Worm (Caenorhabditis elegans) whole organism, L4 larva: ENCODE data around the gene fbxc-27.

Experiments
- F26F4.8 ChIP-seq: fragments of 200-800 bp; sonication (Bioruptor generic); conservative IDR thresholded peaks from 2 replicates; pipeline ENCODE4 v1.3.6; 2022; ENCODE audit warnings: missing genetic modification characterization, missing compliant biosample characterization
- F49E8.2 ChIP-seq: sonication (generic microtip); optimal IDR thresholded peaks from 2 replicates; lab custom pipeline; 2016; ENCODE audit warnings: missing compliant biosample characterization, mild to moderate bottlenecking, missing genetic modification characterization, borderline replicate concordance
- Y75B8A.6 ChIP-seq: fragments of 200-800 bp; sonication (Bioruptor generic); IDR thresholded peaks from 2 replicates; pipeline ENCODE4 v1.3.6; 2022; ENCODE audit warnings: missing genetic modification reagents, missing genetic modification characterization, missing compliant biosample characterization
- ZK337.2 ChIP-seq: fragments of 200-800 bp; sonication (Bioruptor generic); IDR thresholded peaks from 2 replicates; pipeline ENCODE4 v1.3.6; 2022; ENCODE audit warnings: missing genetic modification reagents, missing genetic modification characterization, missing compliant biosample characterization
- aly-2 ChIP-seq: sonication (generic microtip); optimal IDR thresholded peaks from 2 replicates; lab custom pipeline; 2018; ENCODE audit warnings: missing biosample characterization, missing genetic modification characterization
- arid-1 ChIP-seq: fragments of 200-800 bp; sonication (Bioruptor generic); conservative IDR thresholded peaks from 2 replicates; pipeline ENCODE4 v1.3.6; 2022; ENCODE audit warnings: missing genetic modification reagents, missing genetic modification characterization, missing compliant biosample characterization
- ceh-62 ChIP-seq: sonication (generic microtip); optimal IDR thresholded peaks from 2 replicates; lab custom pipeline; 2017; ENCODE audit warnings: missing biosample characterization, missing genetic modification characterization
- daf-12 ChIP-seq: fragments of 150-350 bp; optimal IDR thresholded peaks from 2 replicates; lab custom pipeline; 2014; ENCODE audit warnings: missing biosample characterization, missing genetic modification reagents, missing genetic modification characterization
- daf-16 ChIP-seq, 3 experiments: sonication (generic microtip); optimal IDR thresholded peaks; 2 replicates each; lab custom pipeline; 2016 to 2017; ENCODE audit warnings: missing genetic modification characterization in 3 of 3, missing genetic modification reagents in 3 of 3, mild to moderate bottlenecking in 2 of 3, missing compliant biosample characterization in 2 of 3, missing biosample characterization in 1 of 3, moderate library complexity in 1 of 3
- dmd-6 ChIP-seq: fragments of 200-800 bp; sonication (Bioruptor generic); IDR thresholded peaks from 2 replicates; pipeline ENCODE4 v1.3.6; 2022; ENCODE audit warnings: missing genetic modification reagents, missing genetic modification characterization, missing compliant biosample characterization
- dpl-1 ChIP-seq: fragments of 150-350 bp; optimal IDR thresholded peaks from 2 replicates; lab custom pipeline; 2014; ENCODE audit warnings: missing biosample characterization, missing genetic modification reagents, missing genetic modification characterization
- dve-1 ChIP-seq: sonication (generic microtip); optimal IDR thresholded peaks from 2 replicates; lab custom pipeline; 2017; ENCODE audit warnings: antibody characterized with exemption, mild to moderate bottlenecking, missing genetic modification characterization, missing compliant biosample characterization; ENCODE audit not compliant: insufficient read depth
- egl-27 ChIP-seq: sonication (generic microtip); optimal IDR thresholded peaks from 3 replicates; lab custom pipeline; 2017; ENCODE audit warnings: missing biosample characterization, missing genetic modification reagents, missing genetic modification characterization
- fkh-10 ChIP-seq: fragments of 150-350 bp; optimal IDR thresholded peaks from 2 replicates; lab custom pipeline; 2014; ENCODE audit warnings: missing biosample characterization, missing genetic modification reagents, missing genetic modification characterization
- hlh-11 ChIP-seq: fragments of 200-800 bp; sonication (Bioruptor generic); optimal IDR thresholded peaks from 2 replicates; lab custom pipeline; 2018; ENCODE audit warnings: mild to moderate bottlenecking, missing genetic modification characterization, missing compliant biosample characterization
- lin-1 ChIP-seq: fragments of 200-800 bp; sonication (Bioruptor generic); IDR thresholded peaks from 2 replicates; pipeline ENCODE4 v1.3.6; 2022; ENCODE audit warnings: missing genetic modification reagents, missing genetic modification characterization, missing compliant biosample characterization
- lin-38 ChIP-seq: fragments of 200-800 bp; sonication (Bioruptor generic); IDR thresholded peaks from 2 replicates; pipeline ENCODE4 v1.3.6; 2022; ENCODE audit warnings: missing genetic modification reagents, missing genetic modification characterization, missing compliant biosample characterization
- lin-39 ChIP-seq: fragments of 150-350 bp; optimal IDR thresholded peaks from 2 replicates; lab custom pipeline; 2014; ENCODE audit warnings: missing biosample characterization, missing genetic modification reagents, missing genetic modification characterization
- mdt-29 ChIP-seq: fragments of 200-800 bp; sonication (Bioruptor generic); IDR thresholded peaks from 2 replicates; pipeline ENCODE4 v1.3.6; 2022; ENCODE audit warnings: missing genetic modification reagents, missing genetic modification characterization, missing compliant biosample characterization
- nhr-10 ChIP-seq: fragments of 150-350 bp; optimal IDR thresholded peaks from 2 replicates; lab custom pipeline; 2014; ENCODE audit warnings: missing biosample characterization, missing genetic modification characterization
- nhr-11 ChIP-seq: fragments of 150-350 bp; optimal IDR thresholded peaks from 2 replicates; lab custom pipeline; 2014; ENCODE audit warnings: missing biosample characterization, missing genetic modification characterization
- nhr-111 ChIP-seq: fragments of 200-800 bp; sonication (Bioruptor generic); optimal IDR thresholded peaks from 2 replicates; lab custom pipeline; 2018; ENCODE audit warnings: mild to moderate bottlenecking, missing genetic modification characterization, missing compliant biosample characterization
- nhr-28 ChIP-seq: fragments of 150-350 bp; optimal IDR thresholded peaks from 2 replicates; lab custom pipeline; 2014; ENCODE audit warnings: missing biosample characterization, missing genetic modification characterization
- nhr-48 ChIP-seq: sonication (generic microtip); optimal IDR thresholded peaks from 2 replicates; lab custom pipeline; 2016; ENCODE audit warnings: mild to moderate bottlenecking, missing genetic modification characterization, missing compliant biosample characterization
- nhr-76 ChIP-seq: fragments of 150-350 bp; optimal IDR thresholded peaks from 2 replicates; lab custom pipeline; 2014; ENCODE audit warnings: missing biosample characterization, missing genetic modification characterization
- nhr-77 ChIP-seq: fragments of 150-350 bp; optimal IDR thresholded peaks from 2 replicates; lab custom pipeline; 2014; ENCODE audit warnings: missing biosample characterization, missing genetic modification characterization
- pqm-1 ChIP-seq: sonication (generic microtip); optimal IDR thresholded peaks from 2 replicates; lab custom pipeline; 2017; ENCODE audit warnings: missing biosample characterization, missing genetic modification characterization
- sdz-12 ChIP-seq: fragments of 200-800 bp; sonication (Bioruptor generic); optimal IDR thresholded peaks from 2 replicates; lab custom pipeline; 2018; ENCODE audit warnings: mild to moderate bottlenecking, missing genetic modification characterization, missing compliant biosample characterization
- set-16 ChIP-seq: fragments of 200-800 bp; sonication (Bioruptor generic); IDR thresholded peaks from 2 replicates; pipeline ENCODE4 v1.3.6; 2022; ENCODE audit warnings: missing genetic modification reagents, missing genetic modification characterization, missing compliant biosample characterization
- spr-3 ChIP-seq: fragments of 200-800 bp; sonication (Bioruptor generic); optimal IDR thresholded peaks from 2 replicates; lab custom pipeline; 2018; ENCODE audit warnings: mild to moderate bottlenecking, missing genetic modification characterization, missing compliant biosample characterization
- tag-97 ChIP-seq: fragments of 200-800 bp; sonication (Bioruptor generic); IDR thresholded peaks from 2 replicates; pipeline ENCODE4 v1.3.6; 2022; ENCODE audit warnings: missing genetic modification characterization, missing compliant biosample characterization
- unc-130 ChIP-seq: sonication (generic microtip); optimal IDR thresholded peaks from 2 replicates; lab custom pipeline; 2016; ENCODE audit warnings: missing genetic modification reagents, missing genetic modification characterization, missing compliant biosample characterization
- zfp-3 ChIP-seq: fragments of 200-800 bp; sonication (Bioruptor generic); conservative IDR thresholded peaks from 2 replicates; pipeline ENCODE4 v1.3.6; 2022; ENCODE audit warnings: missing genetic modification reagents, missing genetic modification characterization, missing compliant biosample characterization
- ztf-11 ChIP-seq: fragments of 150-350 bp; optimal IDR thresholded peaks from 2 replicates; lab custom pipeline; 2014; ENCODE audit warnings: missing biosample characterization, missing genetic modification characterization
- ztf-7 ChIP-seq: fragments of 150-350 bp; optimal IDR thresholded peaks from 2 replicates; lab custom pipeline; 2014; ENCODE audit warnings: missing biosample characterization, missing genetic modification characterization

Gene fbxc-27

ce11 chrII:884204-884603 is 25.4 kb upstream of the fbxc-27 start (continued):
- peak; percentile 13 for TF ChIP-seq nhr-28 (tag; lab: Kevin White, UChicago)
- TF ChIP-seq sdz-12: no peak
- no peak for TF ChIP-seq spr-3 (GFP tag; lab: Kevin White, UChicago)
- no peak for TF ChIP-seq ztf-7

ce11 chrII:888024-888423 is 21.5 kb upstream of the fbxc-27 start, which contains the start of gene T07D3.4:
Gene T07D3.4 (plus strand): TSS chrII:888309.
- TF ChIP-seq daf-16 (GFP tag; optimal IDR thresholded peaks at IDR 0.05; lab: Kevin White, UChicago): no peak
- peak; percentile 90 for TF ChIP-seq daf-16 (tag; optimal IDR thresholded peaks at IDR 0.05; lab: Kevin White, UChicago)
- TF ChIP-seq mdt-29 (GFP tag; lab: Robert Waterston, UW): no peak
- no peak for TF ChIP-seq Y75B8A.6 (GFP tag; lab: Robert Waterston, UW)
- peak; percentile 54 for TF ChIP-seq hlh-11 (tag; lab: Kevin White, UChicago)
- TF ChIP-seq dmd-6 (GFP tag; lab: Robert Waterston, UW): peak; percentile 51; the same call in 1 of the 2 replicates
- peak; percentile 70 for TF ChIP-seq nhr-28 (tag; lab: Kevin White, UChicago)
- TF ChIP-seq nhr-77 (tag; lab: Kevin White, UChicago): peak; percentile 37
- TF ChIP-seq dve-1 (tag; lab: Kevin White, UChicago): peak; percentile 29
- no peak for TF ChIP-seq unc-130 (GFP tag; lab: Kevin White, UChicago)
- no peak for TF ChIP-seq ZK337.2 (GFP tag; lab: Robert Waterston, UW)
- peak; percentile 67 for TF ChIP-seq pqm-1

ce11 chrII:900720-901332 is 8.7 kb upstream of the fbxc-27 start, which contains the start of gene T07D3.9:
Gene T07D3.9 (minus strand): TSS chrII:900913.
- TF ChIP-seq tag-97 (GFP tag; lab: Robert Waterston, UW) (no peak), nhr-28 (tag; lab: Kevin White, UChicago) (peak; percentile 58), lin-1 (GFP tag; lab: Robert Waterston, UW) (no peak), lin-38 (GFP tag; lab: Robert Waterston, UW) (no peak), nhr-111 (GFP tag; lab: Kevin White, UChicago) (no peak), dpl-1 (GFP tag; lab: Kevin White, UChicago) (no peak), zfp-3 (GFP tag; lab: Robert Waterston, UW) (no peak), pqm-1 (peak; percentile 66), ceh-62 (tag; lab: Kevin White, UChicago) (no peak), unc-130 (GFP tag; lab: Kevin White, UChicago) (no peak), fkh-10 (GFP tag; lab: Kevin White, UChicago) (no peak), dmd-6 (GFP tag; lab: Robert Waterston, UW) (peak; percentile 83), set-16 (GFP tag; lab: Robert Waterston, UW) (no peak), nhr-10 (peak; percentile 30), nhr-48 (tag; lab: Kevin White, UChicago) (no peak), arid-1 (GFP tag; lab: Robert Waterston, UW) (no peak), F49E8.2 (tag; lab: Kevin White, UChicago) (no peak), daf-12 (tag; lab: Kevin White, UChicago) (no peak), ztf-11 (tag; lab: Kevin White, UChicago) (no peak), nhr-76 (tag; lab: Kevin White, UChicago) (no peak), hlh-11 (tag; lab: Kevin White, UChicago) (peak; percentile 37), egl-27 (tag; lab: Kevin White, UChicago) (no peak), F26F4.8 (GFP tag; lab: Robert Waterston, UW) (no peak), aly-2 (no peak), lin-39 (tag; lab: Kevin White, UChicago) (no peak), nhr-11 (tag; lab: Kevin White, UChicago) (no peak)
